Fruit fly (Drosophila melanogaster): ENCODE measurements around the gene Lamp1.
A peak's percentile ranks its signal among the peaks of the same experiment; 100 is the strongest.

Lamp1 gene

dm6 chr2L:21623685-21624471 is 50.7 kb downstream of the Lamp1 start, which contains the start of gene CG2201 (continued):
- TF ChIP-seq Met (GFP tag; optimal IDR thresholded peaks at IDR 0.05) = peak; percentile 50
- peak; percentile 9 for TF ChIP-seq acj6 (GFP tag; optimal IDR thresholded peaks at IDR 0.05)
- peak; percentile 50; the same call in 1 of the 3 replicates for TF ChIP-seq CG8119 (GFP tag; IDR thresholded peaks at IDR 0.05)
- peak; percentile 40 for TF ChIP-seq CG10631 (GFP tag; optimal IDR thresholded peaks at IDR 0.05)
- TF ChIP-seq CG3032 (tag; optimal IDR thresholded peaks at IDR 0.05) = no peak
- TF ChIP-seq fkh (GFP tag; optimal IDR thresholded peaks at IDR 0.05) = peak; percentile 97
- no peak for TF ChIP-seq achi (GFP tag; optimal IDR thresholded peaks at IDR 0.05)
- TF ChIP-seq Lpt (GFP tag; optimal IDR thresholded peaks at IDR 0.05) = peak; percentile 15
- TF ChIP-seq CG4318 (GFP tag; optimal IDR thresholded peaks at IDR 0.05) = no peak
- no peak for TF ChIP-seq fd85E (GFP tag; optimal IDR thresholded peaks at IDR 0.05)
- peak; percentile 56 for TF ChIP-seq CG32006 (GFP tag; optimal IDR thresholded peaks at IDR 0.05)
- no peak for TF ChIP-seq Ets96B (tag; optimal IDR thresholded peaks at IDR 0.05)
- TF ChIP-seq CG6792 (GFP tag; optimal IDR thresholded peaks at IDR 0.05) = no peak
- no peak for TF ChIP-seq CG11902 (GFP tag; optimal IDR thresholded peaks at IDR 0.05)
- no peak for TF ChIP-seq CG1621 (tag; optimal IDR thresholded peaks at IDR 0.05)
- TF ChIP-seq Eip93F (GFP tag; optimal IDR thresholded peaks at IDR 0.05) = no peak
- peak in 1 of 2 experiments; percentile 22 for TF ChIP-seq salr (GFP tag; optimal IDR thresholded peaks at IDR 0.05)
- TF ChIP-seq CG6854 (GFP tag; optimal IDR thresholded peaks at IDR 0.05) = no peak
- TF ChIP-seq Sox102F (GFP tag; optimal IDR thresholded peaks at IDR 0.05) = peak; percentile 64
- TF ChIP-seq CG8319 (GFP tag; optimal IDR thresholded peaks at IDR 0.05) = no peak
- TF ChIP-seq dac (GFP tag; optimal IDR thresholded peaks at IDR 0.05) = no peak
- TF ChIP-seq CG6163 (GFP tag; IDR thresholded peaks at IDR 0.05) = 0 out of 3 replicates have a peak, but pooled peaks have one; percentile 22

dm6 chr2L:21624472-21624787 is 51.2 kb downstream of the Lamp1 start:
- TF ChIP-seq achi (GFP tag; optimal IDR thresholded peaks at IDR 0.05) = peak; percentile 48
- TF ChIP-seq svp (GFP tag) = peak; percentile 27
- no peak for TF ChIP-seq Hr4 (GFP tag; optimal IDR thresholded peaks at IDR 0.05)
